Worm (Caenorhabditis elegans) whole organism, L3 larva: ENCODE data around the gene ins-17.
A peak's percentile ranks its signal among the peaks of the same experiment; 100 is the strongest.

Source experiments
- R02D3.7 ChIP-seq: fragments of 150-350 bp; optimal IDR thresholded peaks from 2 replicates; lab custom pipeline; 2014; ENCODE audit warnings: missing biosample characterization, missing genetic modification characterization
- aly-2 ChIP-seq: fragments of 150-350 bp; optimal IDR thresholded peaks from 2 replicates; lab custom pipeline; 2014; ENCODE audit warnings: missing biosample characterization, missing genetic modification characterization
- ama-1 ChIP-seq: fragments of 150-350 bp; optimal IDR thresholded peaks from 2 replicates; lab custom pipeline; 2018
- ceh-28 ChIP-seq: fragments of 150-350 bp; optimal IDR thresholded peaks from 2 replicates; lab custom pipeline; 2014; ENCODE audit warnings: missing biosample characterization, missing genetic modification reagents, missing genetic modification characterization
- ceh-82 ChIP-seq: fragments of 150-350 bp; optimal IDR thresholded peaks from 2 replicates; lab custom pipeline; 2014; ENCODE audit warnings: missing biosample characterization, missing genetic modification characterization
- ceh-9 ChIP-seq: sonication (generic microtip); optimal IDR thresholded peaks from 2 replicates; lab custom pipeline; 2018; ENCODE audit warnings: missing biosample characterization, missing genetic modification characterization
- daf-12 ChIP-seq: fragments of 150-350 bp; optimal IDR thresholded peaks from 2 replicates; lab custom pipeline; 2014; ENCODE audit warnings: missing biosample characterization, missing genetic modification reagents, missing genetic modification characterization
- egl-5 ChIP-seq: fragments of 150-350 bp; optimal IDR thresholded peaks from 2 replicates; lab custom pipeline; 2017; ENCODE audit warnings: missing biosample characterization, missing genetic modification reagents, missing genetic modification characterization, inconsistent platforms
- elt-1 ChIP-seq: fragments of 150-350 bp; optimal IDR thresholded peaks from 2 replicates; lab custom pipeline; 2014; ENCODE audit warnings: missing biosample characterization, missing genetic modification characterization
- elt-2 ChIP-seq: sonication (generic microtip); optimal IDR thresholded peaks from 2 replicates; lab custom pipeline; 2016; ENCODE audit warnings: missing genetic modification reagents, mild to moderate bottlenecking, missing genetic modification characterization, missing compliant biosample characterization
- elt-3 ChIP-seq, 3 experiments: fragments of 150-350 bp in 1 of 3; sonication (generic microtip) in 2 of 3; optimal IDR thresholded peaks; 2 replicates in 2 of 3; 4 replicates in 1 of 3; lab custom pipeline; 2014 to 2017; ENCODE audit warnings: missing biosample characterization in 3 of 3, missing genetic modification characterization in 3 of 3
- fkh-10 ChIP-seq: sonication (generic microtip); optimal IDR thresholded peaks from 2 replicates; lab custom pipeline; 2017; ENCODE audit warnings: missing biosample characterization, missing genetic modification reagents, missing genetic modification characterization
- fkh-2 ChIP-seq: fragments of 150-350 bp; optimal IDR thresholded peaks from 2 replicates; lab custom pipeline; 2014; ENCODE audit warnings: missing biosample characterization, missing genetic modification reagents, missing genetic modification characterization
- fos-1 ChIP-seq: fragments of 150-350 bp; optimal IDR thresholded peaks from 2 replicates; lab custom pipeline; 2014; ENCODE audit warnings: missing biosample characterization, missing genetic modification characterization
- hmg-11 ChIP-seq: sonication (generic microtip); optimal IDR thresholded peaks from 2 replicates; lab custom pipeline; 2016; ENCODE audit warnings: missing genetic modification characterization, missing compliant biosample characterization
- jun-1 ChIP-seq: fragments of 150-350 bp; optimal IDR thresholded peaks from 2 replicates; lab custom pipeline; 2014; ENCODE audit warnings: missing biosample characterization, missing genetic modification reagents, missing genetic modification characterization
- lin-15B ChIP-seq: fragments of 150-350 bp; optimal IDR thresholded peaks from 2 replicates; lab custom pipeline; 2014; ENCODE audit warnings: missing biosample characterization, missing genetic modification characterization
- lin-39 ChIP-seq: fragments of 150-350 bp; optimal IDR thresholded peaks from 2 replicates; lab custom pipeline; 2018; ENCODE audit warnings: missing biosample characterization, missing genetic modification reagents, missing genetic modification characterization
- lsy-12 ChIP-seq: sonication (generic microtip); optimal IDR thresholded peaks from 2 replicates; lab custom pipeline; 2016; ENCODE audit warnings: mild to moderate bottlenecking, missing genetic modification characterization, missing compliant biosample characterization
- mdl-1 ChIP-seq: fragments of 150-350 bp; optimal IDR thresholded peaks from 2 replicates; lab custom pipeline; 2014; ENCODE audit warnings: missing biosample characterization, missing genetic modification characterization
- mml-1 ChIP-seq: fragments of 150-350 bp; sonication (generic microtip); optimal IDR thresholded peaks from 3 replicates; lab custom pipeline; 2014; ENCODE audit warnings: missing biosample characterization, missing genetic modification characterization
- nfya-1 ChIP-seq: sonication (generic microtip); optimal IDR thresholded peaks from 2 replicates; lab custom pipeline; 2017; ENCODE audit warnings: missing genetic modification characterization, mild to moderate bottlenecking, missing compliant biosample characterization, antibody characterized with exemption, moderate library complexity; ENCODE audit not compliant: insufficient read depth
- nhr-12 ChIP-seq: fragments of 150-350 bp; optimal IDR thresholded peaks from 2 replicates; lab custom pipeline; 2014; ENCODE audit warnings: missing biosample characterization, missing genetic modification characterization
- nhr-23 ChIP-seq: fragments of 150-350 bp; optimal IDR thresholded peaks from 2 replicates; lab custom pipeline; 2014; ENCODE audit warnings: missing biosample characterization, missing genetic modification reagents, missing genetic modification characterization
- nhr-25 ChIP-seq: sonication (generic microtip); optimal IDR thresholded peaks from 2 replicates; lab custom pipeline; 2017; ENCODE audit warnings: missing biosample characterization, missing genetic modification characterization
- nhr-28 ChIP-seq: fragments of 150-350 bp; optimal IDR thresholded peaks from 2 replicates; lab custom pipeline; 2014; ENCODE audit warnings: missing biosample characterization, missing genetic modification characterization
- nhr-67 ChIP-seq: fragments of 150-350 bp; optimal IDR thresholded peaks from 2 replicates; lab custom pipeline; 2014; ENCODE audit warnings: missing biosample characterization, missing genetic modification characterization
- nhr-76 ChIP-seq: fragments of 150-350 bp; sonication (generic microtip); optimal IDR thresholded peaks from 5 replicates; lab custom pipeline; 2014; ENCODE audit warnings: missing biosample characterization, missing genetic modification characterization
- nhr-77 ChIP-seq: fragments of 150-350 bp; optimal IDR thresholded peaks from 2 replicates; lab custom pipeline; 2014; ENCODE audit warnings: missing biosample characterization, missing genetic modification characterization
- pha-4 ChIP-seq: fragments of 150-350 bp; optimal IDR thresholded peaks from 2 replicates; lab custom pipeline; 2014; ENCODE audit warnings: missing biosample characterization, missing genetic modification reagents, missing genetic modification characterization
- pqm-1 ChIP-seq: fragments of 150-350 bp; optimal IDR thresholded peaks from 2 replicates; lab custom pipeline; 2017; ENCODE audit warnings: missing biosample characterization, missing genetic modification characterization, inconsistent platforms
- sea-2 ChIP-seq: fragments of 150-350 bp; sonication (generic microtip); optimal IDR thresholded peaks from 4 replicates; lab custom pipeline; 2014; ENCODE audit warnings: missing biosample characterization, missing genetic modification reagents, missing genetic modification characterization
- skn-1 ChIP-seq: fragments of 150-350 bp; optimal IDR thresholded peaks from 2 replicates; lab custom pipeline; 2014; ENCODE audit warnings: missing biosample characterization, missing genetic modification characterization
- snpc-4 ChIP-seq: fragments of 150-350 bp; optimal IDR thresholded peaks from 2 replicates; lab custom pipeline; 2014; ENCODE audit warnings: missing biosample characterization, missing genetic modification characterization
- tbx-2 ChIP-seq: sonication (generic microtip); optimal IDR thresholded peaks from 2 replicates; lab custom pipeline; 2016; ENCODE audit warnings: mild to moderate bottlenecking, missing genetic modification characterization, missing compliant biosample characterization
- unc-39 ChIP-seq: sonication (generic microtip); optimal IDR thresholded peaks from 4 replicates; lab custom pipeline; 2017; ENCODE audit warnings: missing biosample characterization, missing genetic modification characterization
- unc-62 ChIP-seq: fragments of 150-350 bp; sonication (generic microtip); optimal IDR thresholded peaks from 4 replicates; lab custom pipeline; 2014; ENCODE audit warnings: missing biosample characterization, missing genetic modification reagents, missing genetic modification characterization
- ztf-4 ChIP-seq: fragments of 150-350 bp; optimal IDR thresholded peaks from 2 replicates; lab custom pipeline; 2014; ENCODE audit warnings: missing biosample characterization, missing genetic modification characterization

The ins-17 gene

DNA sequence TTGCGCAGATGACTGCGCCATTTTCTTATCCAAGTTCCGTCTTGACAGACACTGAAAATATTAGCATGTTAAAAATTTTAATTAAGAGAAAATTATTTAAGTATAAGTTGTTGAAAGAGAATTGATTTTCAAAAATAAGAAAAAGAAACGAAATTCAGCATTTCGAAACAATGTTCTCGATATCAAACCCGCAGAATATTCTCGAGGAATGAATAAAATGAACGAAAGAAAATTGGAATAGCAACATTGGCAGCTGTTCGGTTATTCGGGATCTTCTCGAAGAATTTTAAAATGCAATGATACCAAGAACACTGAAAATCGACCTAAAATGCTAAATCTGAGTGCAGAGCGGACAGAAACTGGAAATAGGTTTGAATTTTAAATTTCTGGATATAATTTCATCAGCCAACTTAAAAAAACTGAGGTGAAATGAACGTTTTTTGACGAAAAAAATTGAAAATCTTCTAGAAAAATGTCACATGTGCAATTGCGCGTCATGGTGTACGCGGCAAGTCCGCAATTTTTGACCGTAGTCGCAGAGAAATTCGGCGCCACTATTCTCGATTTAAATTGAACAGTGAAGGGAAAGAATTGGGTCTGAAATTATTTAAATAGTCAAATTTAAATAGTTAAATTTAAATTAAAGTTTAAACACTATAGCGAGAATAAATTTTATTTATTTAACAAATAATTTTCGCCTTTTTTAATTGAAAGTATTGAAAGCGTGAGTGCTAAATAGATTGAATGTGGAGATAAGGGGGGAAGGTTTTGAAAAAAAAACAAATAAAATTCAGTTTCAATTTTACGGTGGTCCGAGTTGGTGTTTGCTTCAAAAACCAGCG, 30.9 kb upstream of the ins-17 start, which contains the start of the genes cct-5 and F25F2.1 (continued):
- no peak for TF ChIP-seq elt-3 (tag; optimal IDR thresholded peaks at IDR 0.05; lab: Kevin White, UChicago)
- peak; percentile 39 for TF ChIP-seq elt-1 (tag; lab: Kevin White, UChicago)
- TF ChIP-seq ceh-28 (tag; lab: Kevin White, UChicago) = no peak
- no peak for TF ChIP-seq nhr-28 (tag; lab: Kevin White, UChicago)
- TF ChIP-seq ztf-4 (tag; lab: Kevin White, UChicago) = no peak
- no peak for TF ChIP-seq unc-62
- no peak for TF ChIP-seq ceh-82 (tag; lab: Kevin White, UChicago)
- peak; percentile 52 for TF ChIP-seq ama-1 (lab: Kevin White, UChicago)
- TF ChIP-seq egl-5 (tag; lab: Kevin White, UChicago) = peak; percentile 14
- TF ChIP-seq nhr-25 (tag; lab: Kevin White, UChicago) = peak; percentile 25
- peak; percentile 80 for TF ChIP-seq pha-4 (tag; lab: Kevin White, UChicago)
- TF ChIP-seq mdl-1 = no peak

DNA sequence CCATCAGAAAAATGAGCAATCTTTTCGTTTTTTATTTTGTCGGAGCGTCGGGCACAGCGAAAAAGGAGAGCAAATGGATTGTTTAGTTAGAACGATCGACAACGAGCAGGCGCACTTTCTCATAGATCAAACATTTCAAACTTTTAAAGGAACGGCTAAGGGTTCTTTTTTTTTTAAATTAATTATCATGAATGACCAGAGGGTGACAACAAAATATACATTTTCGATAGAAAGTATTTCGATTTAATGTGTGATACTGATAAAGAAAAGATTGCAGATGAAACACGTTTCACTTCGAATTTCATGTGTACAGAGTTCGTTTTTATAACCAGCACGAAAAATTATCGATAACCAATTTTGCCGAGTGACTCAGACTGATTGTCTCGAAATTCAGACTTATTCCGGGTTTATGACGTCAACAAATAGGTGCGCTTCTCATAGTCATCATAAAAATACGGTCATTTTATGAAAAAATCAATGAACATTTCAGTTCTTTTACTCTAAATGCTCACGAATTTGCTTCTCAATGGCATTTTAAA, 29.3 kb upstream of the ins-17 start:
- TF ChIP-seq elt-2 (tag; lab: Kevin White, UChicago) (peak; percentile 74), skn-1 (tag; lab: Kevin White, UChicago) (no peak), pqm-1 (peak; percentile 90), mdl-1 (no peak), nhr-28 (tag; lab: Kevin White, UChicago) (no peak), nhr-77 (tag; lab: Kevin White, UChicago) (no peak), ceh-9 (tag; lab: Kevin White, UChicago) (no peak), nhr-67 (tag; lab: Kevin White, UChicago) (no peak), elt-1 (tag; lab: Kevin White, UChicago) (no peak), jun-1 (tag; lab: Kevin White, UChicago) (peak; percentile 12), tbx-2 (no peak), lin-39 (tag; lab: Kevin White, UChicago) (no peak), ama-1 (lab: Kevin White, UChicago) (no peak), nhr-76 (no peak)

DNA sequence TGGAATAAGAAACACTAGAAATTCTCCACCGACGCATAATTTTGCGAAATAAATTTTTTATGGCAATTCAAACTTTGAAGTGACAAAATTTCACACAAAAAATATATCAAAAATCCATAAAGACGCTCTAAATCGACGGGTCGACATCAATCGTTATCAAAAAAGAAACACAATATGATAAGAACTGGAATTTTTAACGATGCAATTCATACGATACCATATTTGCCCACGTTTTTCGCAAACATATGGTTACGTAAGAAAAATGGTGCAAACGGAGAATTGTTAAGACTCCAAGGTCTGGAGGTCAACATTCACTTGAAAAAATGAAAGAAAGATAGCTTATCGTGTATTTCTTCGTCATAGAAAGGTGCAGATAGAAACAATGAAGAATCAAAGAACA, 28.8 kb upstream of the ins-17 start:
- TF ChIP-seq pha-4 (tag; lab: Kevin White, UChicago) = peak; percentile 49
- TF ChIP-seq aly-2 (tag; lab: Kevin White, UChicago) = no peak
- peak; percentile 35 for TF ChIP-seq pqm-1
- peak; percentile 87 for TF ChIP-seq elt-2 (tag; lab: Kevin White, UChicago)
- no peak for TF ChIP-seq ceh-82 (tag; lab: Kevin White, UChicago)
- TF ChIP-seq nhr-67 (tag; lab: Kevin White, UChicago) = no peak

DNA sequence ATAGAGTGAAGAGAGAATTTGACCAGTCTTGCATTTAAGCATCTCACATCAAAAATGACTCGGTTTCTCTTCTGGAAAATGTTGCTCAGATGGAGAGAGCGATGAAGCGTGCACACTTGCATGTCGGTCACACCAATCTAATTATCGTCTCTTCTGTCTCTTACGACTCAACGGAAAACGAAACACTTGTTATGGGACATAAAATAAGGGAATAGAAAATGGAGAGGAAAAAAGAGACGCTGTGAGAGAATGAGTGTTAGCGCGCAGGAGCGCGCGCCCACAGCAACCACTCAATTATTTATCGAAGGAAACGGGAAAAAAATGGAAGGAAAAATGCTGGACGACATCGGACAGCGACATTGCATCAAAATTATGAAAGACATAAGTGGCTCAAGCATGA, 28.4 kb upstream of the ins-17 start:
- TF ChIP-seq nhr-77 (tag; lab: Kevin White, UChicago) = no peak
- TF ChIP-seq unc-39 (tag; lab: Kevin White, UChicago) = no peak
- TF ChIP-seq ceh-9 (tag; lab: Kevin White, UChicago) = no peak
- TF ChIP-seq pha-4 (tag; lab: Kevin White, UChicago) = no peak
- TF ChIP-seq nhr-67 (tag; lab: Kevin White, UChicago) = no peak
- peak; percentile 47 for TF ChIP-seq hmg-11 (tag; lab: Kevin White, UChicago)
- TF ChIP-seq snpc-4 (tag; lab: Kevin White, UChicago) = no peak
- TF ChIP-seq nhr-23 (tag; lab: Kevin White, UChicago) = no peak
- no peak for TF ChIP-seq fos-1 (tag; lab: Kevin White, UChicago)
- no peak for TF ChIP-seq mdl-1
- peak; percentile 55 for TF ChIP-seq nfya-1 (tag; lab: Kevin White, UChicago)
- peak; percentile 50 for TF ChIP-seq fkh-10 (GFP tag; lab: Kevin White, UChicago)
- TF ChIP-seq daf-12 (tag; lab: Kevin White, UChicago) = no peak
- no peak for TF ChIP-seq lin-15B (tag; lab: Kevin White, UChicago)
- no peak for TF ChIP-seq egl-5 (tag; lab: Kevin White, UChicago)
- TF ChIP-seq nhr-12 (tag; lab: Kevin White, UChicago) = no peak
- no peak for TF ChIP-seq fkh-2 (tag; lab: Kevin White, UChicago)
- peak; percentile 7 for TF ChIP-seq lin-39 (tag; lab: Kevin White, UChicago)
- TF ChIP-seq elt-2 (tag; lab: Kevin White, UChicago) = no peak
- TF ChIP-seq lsy-12 (tag; lab: Kevin White, UChicago) = no peak
- TF ChIP-seq nhr-28 (tag; lab: Kevin White, UChicago) = no peak
- no peak for TF ChIP-seq sea-2 (GFP tag; lab: Kevin White, UChicago)
- TF ChIP-seq ama-1 (lab: Kevin White, UChicago) = peak; percentile 51
- TF ChIP-seq R02D3.7 (tag; lab: Kevin White, UChicago) = no peak
- no peak for TF ChIP-seq mml-1 (tag; lab: Kevin White, UChicago)
